Worm (Caenorhabditis elegans) whole organism, L2 larva: Measurements from ENCODE around the gene inos-1.

Experiments used
- C34F6.9 ChIP-seq: fragments of 150-350 bp; optimal IDR thresholded peaks from 2 replicates; lab custom pipeline; 2014; ENCODE audit warnings: missing biosample characterization, missing genetic modification characterization
- ama-1 ChIP-seq: fragments of 150-350 bp; optimal IDR thresholded peaks from 2 replicates; lab custom pipeline; 2018; ENCODE audit warnings: inconsistent platforms
- lin-11 ChIP-seq: fragments of 150-350 bp; sonication (generic microtip); optimal IDR thresholded peaks from 2 replicates; lab custom pipeline; 2014; ENCODE audit warnings: missing biosample characterization, missing genetic modification characterization, inconsistent platforms, mixed read lengths
- lin-13 ChIP-seq: fragments of 150-350 bp; optimal IDR thresholded peaks from 2 replicates; lab custom pipeline; 2014; ENCODE audit warnings: missing biosample characterization, missing genetic modification reagents, missing genetic modification characterization
- lsy-2 ChIP-seq, 2 experiments: fragments of 150-350 bp in 1 of 2; sonication (generic microtip) in 1 of 2; optimal IDR thresholded peaks; 2 replicates each; lab custom pipeline; 2014 to 2017; ENCODE audit warnings: missing biosample characterization in 2 of 2, missing genetic modification characterization in 2 of 2
- nhr-11 ChIP-seq: fragments of 150-350 bp; optimal IDR thresholded peaks from 2 replicates; lab custom pipeline; 2014; ENCODE audit warnings: missing biosample characterization, missing genetic modification characterization
- nhr-237 ChIP-seq: fragments of 150-350 bp; optimal IDR thresholded peaks from 2 replicates; lab custom pipeline; 2014; ENCODE audit warnings: missing biosample characterization, missing genetic modification characterization
- nhr-25 ChIP-seq: fragments of 150-350 bp; sonication (generic microtip); optimal IDR thresholded peaks from 3 replicates; lab custom pipeline; 2014; ENCODE audit warnings: missing biosample characterization, missing genetic modification characterization
- nhr-6 ChIP-seq: fragments of 150-350 bp; optimal IDR thresholded peaks from 2 replicates; lab custom pipeline; 2014; ENCODE audit warnings: missing biosample characterization, missing genetic modification characterization
- nhr-77 ChIP-seq: fragments of 150-350 bp; optimal IDR thresholded peaks from 2 replicates; lab custom pipeline; 2014; ENCODE audit warnings: missing biosample characterization, missing genetic modification characterization
- snpc-4 ChIP-seq: fragments of 150-350 bp; optimal IDR thresholded peaks from 2 replicates; lab custom pipeline; 2014; ENCODE audit warnings: missing biosample characterization, missing genetic modification characterization
- unc-62 ChIP-seq: fragments of 150-350 bp; optimal IDR thresholded peaks from 2 replicates; lab custom pipeline; 2014; ENCODE audit warnings: missing biosample characterization, missing genetic modification reagents, missing genetic modification characterization
- ztf-1 ChIP-seq: fragments of 200-800 bp; sonication (Bioruptor generic); conservative IDR thresholded peaks from 2 replicates; pipeline ENCODE4 v1.3.6; 2022; ENCODE audit warnings: missing genetic modification characterization, missing compliant biosample characterization

DNA sequence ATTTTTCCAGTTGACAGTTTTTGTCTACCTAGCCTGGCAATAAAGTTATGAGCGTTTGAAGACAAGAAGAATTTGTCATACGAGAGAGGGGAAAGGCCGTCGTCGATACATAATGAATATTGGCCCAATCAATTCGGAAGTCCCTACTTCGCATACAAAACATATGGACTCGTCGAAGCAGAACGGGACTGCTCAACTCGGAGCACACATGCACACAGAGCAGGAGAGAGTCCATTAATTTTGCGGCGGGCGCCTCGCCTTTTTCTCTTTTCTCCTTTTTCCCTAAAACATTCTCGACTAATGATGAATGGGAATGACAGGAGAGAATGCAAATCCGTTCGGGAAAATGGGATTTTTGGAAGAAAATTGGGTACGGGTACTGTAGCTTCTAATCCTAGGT lies 32.4 kb upstream of the inos-1 start, which contains the start of gene F13D12.8:
- TF ChIP-seq C34F6.9 (tag; lab: Kevin White, UChicago) (no peak), ztf-1 (GFP tag; lab: Robert Waterston, UW) (no peak), nhr-77 (tag; lab: Kevin White, UChicago) (no peak), lin-13 (no peak), nhr-237 (tag; lab: Kevin White, UChicago) (no peak), ama-1 (lab: Kevin White, UChicago) (no peak), lin-11 (tag; lab: Kevin White, UChicago) (no peak), nhr-25 (tag; lab: Kevin White, UChicago) (no peak), unc-62 (GFP tag; lab: Kevin White, UChicago) (no peak), snpc-4 (tag; lab: Kevin White, UChicago) (peak; percentile 37), nhr-11 (tag; lab: Kevin White, UChicago) (no peak), nhr-6 (tag; lab: Kevin White, UChicago) (no peak), lsy-2 (tag; optimal IDR thresholded peaks at IDR 0.05; lab: Kevin White, UChicago) (peak in 1 of 2 experiments; percentile 1)
